Worm (Caenorhabditis elegans): ENCODE results near the gene ttr-8.

DNA sequence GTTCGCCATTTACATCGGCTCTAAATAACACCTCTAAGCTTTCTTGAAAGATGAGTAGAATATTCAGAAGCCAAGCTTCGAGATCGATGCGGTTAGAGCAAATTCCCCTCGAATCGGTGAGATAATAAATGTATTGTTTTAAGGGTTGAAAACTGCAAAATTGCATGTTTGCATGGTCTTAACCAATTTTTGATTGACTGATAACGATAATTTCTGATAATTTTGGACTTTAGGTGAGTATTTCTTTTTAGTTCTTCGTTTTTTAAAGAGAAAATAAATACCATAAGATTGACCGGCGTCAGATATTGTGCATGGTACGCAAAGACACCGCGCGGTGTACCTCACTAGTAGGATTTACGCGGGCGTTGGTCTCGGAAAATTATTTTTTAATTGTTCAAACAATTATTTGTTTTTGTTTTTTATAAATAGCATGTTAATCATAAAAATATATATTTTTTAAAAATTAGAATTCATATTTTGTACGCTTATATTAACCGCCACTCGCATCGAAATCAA lies 19.0 kb upstream of the ttr-8 start, which contains the start of gene cup-5:
- TF ChIP-seq ztf-4 (tag; optimal IDR thresholded peaks at IDR 0.05) (no peak), egl-27 (tag; optimal IDR thresholded peaks at IDR 0.05) (no peak), ceh-82 (tag; optimal IDR thresholded peaks at IDR 0.05) (no peak), ama-1 (optimal IDR thresholded peaks at IDR 0.05) (no peak), nhr-10 (tag; optimal IDR thresholded peaks at IDR 0.05) (no peak)

Measured in whole organism, L2 larva.